Fruit fly (Drosophila melanogaster): ENCODE measurements around the gene Srp54k.

The Srp54k gene

dm6 chr3L:5187572-5187934 lies 35.1 kb downstream of the Srp54k start (continued):
- TF ChIP-seq Sox100B (GFP tag; optimal IDR thresholded peaks at IDR 0.05) (peak; percentile 6), fd102C (GFP tag; optimal IDR thresholded peaks at IDR 0.05) (no peak), trh (GFP tag; optimal IDR thresholded peaks at IDR 0.05) (no peak), CG1529 (GFP tag; optimal IDR thresholded peaks at IDR 0.05) (no peak), CG17829 (tag; optimal IDR thresholded peaks at IDR 0.05) (peak; percentile 63), CG6791 (GFP tag; IDR thresholded peaks at IDR 0.05; ENCODE audit: partially characterized antibody) (no peak), CG32532 (GFP tag; IDR thresholded peaks at IDR 0.05) (peak; percentile 60), bsh (GFP tag; optimal IDR thresholded peaks at IDR 0.05) (peak in 1 of 2 experiments; percentile 87), Optix (GFP tag; IDR thresholded peaks at IDR 0.05) (no peak), CG6654 (GFP tag; optimal IDR thresholded peaks at IDR 0.05) (peak; percentile 37), CG12659 (GFP tag; optimal IDR thresholded peaks at IDR 0.05) (no peak), CG5953 (GFP tag; IDR thresholded peaks at IDR 0.05) (no peak), Hey (tag; optimal IDR thresholded peaks at IDR 0.05) (no peak), CG15269 (tag; optimal IDR thresholded peaks at IDR 0.05) (peak; percentile 61), gsb-n (tag; optimal IDR thresholded peaks at IDR 0.05) (peak; percentile 39), grau (tag; optimal IDR thresholded peaks at IDR 0.05) (peak; percentile 66), BEAF-32 (GFP tag; optimal IDR thresholded peaks at IDR 0.05) (no peak), jigr1 (GFP tag; IDR thresholded peaks at IDR 0.05) (peak; percentile 41; the same call in 1 of the 3 replicates), CG7987 (GFP tag; optimal IDR thresholded peaks at IDR 0.05) (no peak), sc (optimal IDR thresholded peaks at IDR 0.05) (no peak), sc (GFP tag; optimal IDR thresholded peaks at IDR 0.05) (peak; percentile 38), yki (optimal IDR thresholded peaks at IDR 0.05) (no peak), CG18262 (tag; optimal IDR thresholded peaks at IDR 0.05) (peak; percentile 55), prd (optimal IDR thresholded peaks at IDR 0.05) (no peak), prd (GFP tag; IDR thresholded peaks at IDR 0.05) (peak; percentile 79), dmrt99B (tag; optimal IDR thresholded peaks at IDR 0.05) (peak; percentile 59), CG11504 (tag; optimal IDR thresholded peaks at IDR 0.05) (peak; percentile 69), sim (GFP tag; IDR thresholded peaks at IDR 0.05) (peak; percentile 36; the same call in 1 of the 2 replicates), MESR4 (GFP tag; optimal IDR thresholded peaks at IDR 0.05) (no peak), GATAe (GFP tag; conservative IDR thresholded peaks at IDR 0.05) (no peak), CG16779 (GFP tag; IDR thresholded peaks at IDR 0.05) (no peak), Hr78 (GFP tag; optimal IDR thresholded peaks at IDR 0.05) (no peak), slp2 (GFP tag; optimal IDR thresholded peaks at IDR 0.05) (peak; percentile 52), CG8359 (GFP tag; optimal IDR thresholded peaks at IDR 0.05; ENCODE audit: borderline replicate concordance) (no peak), tna (GFP tag; IDR thresholded peaks at IDR 0.05; ENCODE audit: partially characterized antibody) (no peak), Neu2 (GFP tag; optimal IDR thresholded peaks at IDR 0.05; ENCODE audit: borderline replicate concordance) (no peak), ttk (GFP tag; IDR thresholded peaks at IDR 0.05) (peak; percentile 42; the same call in 1 of the 2 replicates), slbo (GFP tag; IDR thresholded peaks at IDR 0.05) (peak; percentile 74), CG5245 (GFP tag; optimal IDR thresholded peaks at IDR 0.05) (peak; percentile 50), CG10274 (GFP tag; optimal IDR thresholded peaks at IDR 0.05) (no peak), E2f2 (GFP tag; IDR thresholded peaks at IDR 0.05) (no peak; the same call in 1 of the 2 replicates), CG6254 (GFP tag; optimal IDR thresholded peaks at IDR 0.05) (peak; percentile 59), Rfx (GFP tag; IDR thresholded peaks at IDR 0.05) (peak; percentile 57), CG17361 (GFP tag; IDR thresholded peaks at IDR 0.05) (peak; percentile 38; the same call in 2 of the 3 replicates), grn (GFP tag; optimal IDR thresholded peaks at IDR 0.05) (no peak), kay (GFP tag; optimal IDR thresholded peaks at IDR 0.05) (no peak), CG4730 (GFP tag; IDR thresholded peaks at IDR 0.05) (peak; percentile 52; the same call in 1 of the 2 replicates), CG4404 (GFP tag; IDR thresholded peaks at IDR 0.05) (peak; percentile 48), CG11695 (GFP tag; IDR thresholded peaks at IDR 0.05) (peak; percentile 64; the same call in 2 of the 3 replicates), CG15696 (tag; optimal IDR thresholded peaks at IDR 0.05) (peak; percentile 47), CG4282 (GFP tag; optimal IDR thresholded peaks at IDR 0.05) (no peak)

Data from whole organism, embryonic.